Fruit fly (Drosophila melanogaster): ENCODE results near the gene CG12224.

- TF ChIP-seq CG8478 (optimal IDR thresholded peaks at IDR 0.05) (no peak), CTCF (optimal IDR thresholded peaks at IDR 0.05) (no peak)
Measured at dm6 chr3R:11930962-11931361, 50.9 kb downstream of the CG12224 start, which contains the start of gene CG14731.
